Fruit fly (Drosophila melanogaster): Measurements from ENCODE around the gene Traf4.

DNA sequence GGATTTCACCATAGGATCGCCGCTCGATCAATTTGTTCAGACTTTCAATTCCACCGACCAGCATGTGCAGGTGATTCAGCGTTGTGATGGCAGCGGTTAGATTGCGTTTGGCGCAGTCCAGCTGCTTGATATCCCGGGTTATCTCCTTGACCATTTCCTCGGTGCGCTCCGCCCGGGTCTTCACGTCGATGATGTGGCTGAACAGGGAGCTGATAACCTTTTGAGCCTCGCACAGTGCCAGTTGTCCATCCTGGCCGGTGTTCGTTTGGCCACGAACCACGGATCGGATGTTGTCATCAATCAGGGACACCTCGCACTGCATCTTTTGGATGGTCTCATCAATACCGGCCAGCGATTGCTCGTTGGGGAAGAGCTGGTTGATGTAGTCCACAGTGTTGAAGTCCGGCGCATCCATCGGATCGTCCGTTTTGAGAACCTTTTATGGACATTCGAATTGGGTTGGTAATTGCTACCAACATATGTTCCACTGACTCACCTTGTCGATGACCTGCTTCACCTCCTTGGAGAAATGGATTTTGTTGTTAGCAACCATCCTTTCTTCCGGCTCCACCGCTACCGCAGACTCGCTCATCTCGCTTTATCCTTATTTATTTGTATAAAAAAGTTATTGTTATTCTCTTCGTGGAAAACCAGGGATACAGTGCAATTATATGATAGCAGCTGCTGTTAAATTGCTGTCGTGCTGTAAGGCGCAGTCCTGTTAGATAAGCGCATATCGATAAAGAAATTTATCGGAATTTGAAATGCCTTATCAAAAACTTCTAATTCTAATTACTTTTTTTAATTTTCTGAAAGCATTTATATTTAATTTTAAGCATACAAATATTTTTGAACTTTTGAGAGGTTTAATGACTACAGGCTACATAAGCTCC, 23.9 kb downstream of the Traf4 start, which contains the start of gene Vps53:
- no peak for TF ChIP-seq CG8301 (tag; optimal IDR thresholded peaks at IDR 0.05)
- TF ChIP-seq CG8159 (tag; optimal IDR thresholded peaks at IDR 0.05) = no peak
- TF ChIP-seq gl (tag; optimal IDR thresholded peaks at IDR 0.05) = no peak
- TF ChIP-seq CG15710 (tag; optimal IDR thresholded peaks at IDR 0.05) = no peak
- TF ChIP-seq Pif1A (GFP tag; optimal IDR thresholded peaks at IDR 0.05) = no peak
- no peak for TF ChIP-seq Snoo (tag; optimal IDR thresholded peaks at IDR 0.05)
- no peak for TF ChIP-seq CG17806 (tag; optimal IDR thresholded peaks at IDR 0.05)
- TF ChIP-seq EcR (GFP tag; optimal IDR thresholded peaks at IDR 0.05) = no peak
- TF ChIP-seq CG32121 (GFP tag; IDR thresholded peaks at IDR 0.05) = no peak
- no peak for TF ChIP-seq CG9948 (tag; optimal IDR thresholded peaks at IDR 0.05)
- no peak for TF ChIP-seq D1 (tag; optimal IDR thresholded peaks at IDR 0.05)
